4 fruit fly cellular contexts compared by ENCODE assay signal in genomic region chr3L:2838191-2838803, dm6.
A peak's percentile ranks its signal among the peaks of the same experiment; 100 is the strongest.
TF ChIP-seq lines count a peak whose summit lies in the region.

No protein-coding gene starts in this region.

- TF ChIP-seq CTCF in whole organism, embryonic (GFP tag; optimal IDR thresholded peaks at IDR 0.05; lab: Kevin White, UChicago), result no peak

TF ChIP-seq in whole organism, embryonic, 481 proteins besides CTCF, POLR2A, EP300 and RAD21:
- TF ChIP-seq sc (optimal IDR thresholded peaks at IDR 0.05; lab: Kevin White, UChicago) (no peak), sc (GFP tag; optimal IDR thresholded peaks at IDR 0.05; lab: Kevin White, UChicago) (no peak), peb (GFP tag; IDR thresholded peaks at IDR 0.05; lab: Robert Waterston, UW) (no peak), lbe (GFP tag; optimal IDR thresholded peaks at IDR 0.05; lab: Kevin White, UChicago) (peak; percentile 66), corto (GFP tag; optimal IDR thresholded peaks at IDR 0.05; lab: Kevin White, UChicago) (peak; percentile 37), CG4360 (GFP tag; IDR thresholded peaks at IDR 0.05; lab: Robert Waterston, UW) (peak; percentile 49; the same call in 1 of the 2 replicates), abd-A (tag; optimal IDR thresholded peaks at IDR 0.05; lab: Kevin White, UChicago) (no peak), pfk (GFP tag; optimal IDR thresholded peaks at IDR 0.05; lab: Kevin White, UChicago) (no peak), Doc3 (GFP tag; IDR thresholded peaks at IDR 0.05; lab: Robert Waterston, UW; ENCODE audit: partially characterized antibody) (no peak), ci (GFP tag; IDR thresholded peaks at IDR 0.05; lab: Robert Waterston, UW) (no peak), unc-4 (GFP tag; IDR thresholded peaks at IDR 0.05; lab: Robert Waterston, UW; ENCODE audit: partially characterized antibody) (no peak)
TF ChIP-seq in whole organism, embryonic: peak in this region for 3.

TF ChIP-seq in whole organism, prepupa, 60 proteins besides CTCF, POLR2A, EP300 and RAD21 (continues in another document):
- TF ChIP-seq Hr4 (GFP tag; optimal IDR thresholded peaks at IDR 0.05; lab: Kevin White, UChicago), result no peak
- TF ChIP-seq net (GFP tag; optimal IDR thresholded peaks at IDR 0.05; lab: Kevin White, UChicago), result no peak
- no peak for TF ChIP-seq CG15336 (GFP tag; IDR thresholded peaks at IDR 0.05; lab: Robert Waterston, UW)
- no peak for TF ChIP-seq CG6808 (GFP tag; optimal IDR thresholded peaks at IDR 0.05; lab: Kevin White, UChicago)
- peak; percentile 44 for TF ChIP-seq CG10669 (GFP tag; optimal IDR thresholded peaks at IDR 0.05; lab: Kevin White, UChicago)
- TF ChIP-seq CG4318 (GFP tag; optimal IDR thresholded peaks at IDR 0.05; lab: Kevin White, UChicago), result no peak
- TF ChIP-seq CG16779 (tag; optimal IDR thresholded peaks at IDR 0.05; lab: Kevin White, UChicago), result no peak
- TF ChIP-seq salr (GFP tag; optimal IDR thresholded peaks at IDR 0.05; lab: Kevin White, UChicago), result no peak
- no peak for TF ChIP-seq CG6792 (GFP tag; optimal IDR thresholded peaks at IDR 0.05; lab: Kevin White, UChicago)
- TF ChIP-seq CG3032 (tag; optimal IDR thresholded peaks at IDR 0.05; lab: Kevin White, UChicago), result peak; percentile 49
- peak; percentile 48 for TF ChIP-seq CG3919 (GFP tag; optimal IDR thresholded peaks at IDR 0.05; lab: Kevin White, UChicago)
- TF ChIP-seq Met (GFP tag; optimal IDR thresholded peaks at IDR 0.05; lab: Kevin White, UChicago), result peak; percentile 67
- no peak for TF ChIP-seq CG34406 (GFP tag; optimal IDR thresholded peaks at IDR 0.05; lab: Kevin White, UChicago)
- TF ChIP-seq eg (GFP tag; IDR thresholded peaks at IDR 0.05; lab: Robert Waterston, UW), result no peak
- peak; percentile 57 for TF ChIP-seq esn (GFP tag; optimal IDR thresholded peaks at IDR 0.05; lab: Kevin White, UChicago)
- TF ChIP-seq Ets21C (GFP tag; optimal IDR thresholded peaks at IDR 0.05; lab: Kevin White, UChicago), result no peak
- no peak for TF ChIP-seq pdm3 (GFP tag; optimal IDR thresholded peaks at IDR 0.05; lab: Kevin White, UChicago)
- TF ChIP-seq dac (GFP tag; optimal IDR thresholded peaks at IDR 0.05; lab: Kevin White, UChicago), result no peak
- peak; percentile 21 for TF ChIP-seq CG11902 (GFP tag; optimal IDR thresholded peaks at IDR 0.05; lab: Kevin White, UChicago)
- TF ChIP-seq vri (GFP tag; optimal IDR thresholded peaks at IDR 0.05; lab: Kevin White, UChicago), result peak; percentile 33
- TF ChIP-seq Sox102F (GFP tag; optimal IDR thresholded peaks at IDR 0.05; lab: Kevin White, UChicago), result peak; percentile 39
- TF ChIP-seq CG9139 (GFP tag; optimal IDR thresholded peaks at IDR 0.05; lab: Kevin White, UChicago), result peak; percentile 19
- TF ChIP-seq CG6276 (GFP tag; optimal IDR thresholded peaks at IDR 0.05; lab: Kevin White, UChicago), result no peak
- TF ChIP-seq fkh (GFP tag; optimal IDR thresholded peaks at IDR 0.05; lab: Kevin White, UChicago), result no peak
- TF ChIP-seq CG8319 (GFP tag; optimal IDR thresholded peaks at IDR 0.05; lab: Kevin White, UChicago), result no peak
- TF ChIP-seq Hr39 (GFP tag; optimal IDR thresholded peaks at IDR 0.05; lab: Kevin White, UChicago), result peak; percentile 7
- peak; percentile 91 for TF ChIP-seq svp (GFP tag; lab: Kevin White, UChicago)
- TF ChIP-seq Eip78C (GFP tag; lab: Kevin White, UChicago), result peak; percentile 89
- no peak for TF ChIP-seq CG6163 (GFP tag; IDR thresholded peaks at IDR 0.05; lab: Robert Waterston, UW)

TF ChIP-seq in whole organism, pupa, 21 proteins besides CTCF, POLR2A, EP300 and RAD21:
- TF ChIP-seq CG34367 (tag; optimal IDR thresholded peaks at IDR 0.05; lab: Kevin White, UChicago) (peak; percentile 29), Snoo (tag; optimal IDR thresholded peaks at IDR 0.05; lab: Kevin White, UChicago) (peak; percentile 28), CG10348 (GFP tag; IDR thresholded peaks at IDR 0.05; lab: Robert Waterston, UW) (no peak), CG12605 (GFP tag; IDR thresholded peaks at IDR 0.05; lab: Robert Waterston, UW) (no peak), rn (GFP tag; IDR thresholded peaks at IDR 0.05; lab: Robert Waterston, UW) (no peak), Pif1B (GFP tag; optimal IDR thresholded peaks at IDR 0.05; lab: Kevin White, UChicago) (peak; percentile 23), D1 (tag; optimal IDR thresholded peaks at IDR 0.05; lab: Kevin White, UChicago) (peak; percentile 29), CG8159 (tag; optimal IDR thresholded peaks at IDR 0.05; lab: Kevin White, UChicago) (peak; percentile 71), CG13204 (GFP tag; optimal IDR thresholded peaks at IDR 0.05; lab: Kevin White, UChicago) (peak; percentile 55), Ets98B (GFP tag; IDR thresholded peaks at IDR 0.05; lab: Robert Waterston, UW) (no peak), gl (tag; optimal IDR thresholded peaks at IDR 0.05; lab: Kevin White, UChicago) (peak; percentile 58), Pif1A (GFP tag; optimal IDR thresholded peaks at IDR 0.05; lab: Kevin White, UChicago) (peak; percentile 46), CG32121 (GFP tag; IDR thresholded peaks at IDR 0.05; lab: Robert Waterston, UW) (no peak), EcR (GFP tag; optimal IDR thresholded peaks at IDR 0.05; lab: Kevin White, UChicago) (peak; percentile 4), CG17806 (tag; optimal IDR thresholded peaks at IDR 0.05; lab: Kevin White, UChicago) (peak; percentile 60), CG14655 (GFP tag; optimal IDR thresholded peaks at IDR 0.05; lab: Kevin White, UChicago) (peak; percentile 18), CG15710 (tag; optimal IDR thresholded peaks at IDR 0.05; lab: Kevin White, UChicago) (peak; percentile 44), CG9948 (tag; optimal IDR thresholded peaks at IDR 0.05; lab: Kevin White, UChicago) (peak; percentile 55), fd96Ca (GFP tag; IDR thresholded peaks at IDR 0.05; lab: Robert Waterston, UW) (no peak), CG4496 (GFP tag; IDR thresholded peaks at IDR 0.05; lab: Robert Waterston, UW) (no peak), CG8301 (tag; optimal IDR thresholded peaks at IDR 0.05; lab: Kevin White, UChicago) (no peak)

TF ChIP-seq in whole organism, wandering third instar larva, 38 proteins besides CTCF, POLR2A, EP300 and RAD21:
- TF ChIP-seq Hnf4 (GFP tag; optimal IDR thresholded peaks at IDR 0.05; lab: Kevin White, UChicago) (no peak), HLH106 (tag; optimal IDR thresholded peaks at IDR 0.05; lab: Kevin White, UChicago) (peak; percentile 68), OdsH (GFP tag; optimal IDR thresholded peaks at IDR 0.05; lab: Kevin White, UChicago) (peak; percentile 61), sage (GFP tag; optimal IDR thresholded peaks at IDR 0.05; lab: Kevin White, UChicago) (peak; percentile 22), h (GFP tag; optimal IDR thresholded peaks at IDR 0.05; lab: Kevin White, UChicago) (peak; percentile 76), Sp1 (GFP tag; optimal IDR thresholded peaks at IDR 0.05; lab: Kevin White, UChicago) (peak; percentile 47), Rel (GFP tag; optimal IDR thresholded peaks at IDR 0.05; lab: Kevin White, UChicago) (no peak), Rel (tag; optimal IDR thresholded peaks at IDR 0.05; lab: Kevin White, UChicago) (peak; percentile 67), ey (GFP tag; optimal IDR thresholded peaks at IDR 0.05; lab: Kevin White, UChicago) (peak; percentile 38), dmrt93B (GFP tag; optimal IDR thresholded peaks at IDR 0.05; lab: Kevin White, UChicago) (peak; percentile 52), psq (GFP tag; optimal IDR thresholded peaks at IDR 0.05; lab: Kevin White, UChicago) (peak; percentile 61), Myc (optimal IDR thresholded peaks at IDR 0.05; lab: Kevin White, UChicago) (no peak), fru (GFP tag; optimal IDR thresholded peaks at IDR 0.05; lab: Kevin White, UChicago) (peak; percentile 71), rgr (GFP tag; optimal IDR thresholded peaks at IDR 0.05; lab: Kevin White, UChicago) (peak; percentile 45), foxo (GFP tag; optimal IDR thresholded peaks at IDR 0.05; lab: Kevin White, UChicago) (peak in 1 of 2 experiments; percentile 70), GATAd (GFP tag; optimal IDR thresholded peaks at IDR 0.05; lab: Kevin White, UChicago) (no peak), Jra (GFP tag; optimal IDR thresholded peaks at IDR 0.05; lab: Kevin White, UChicago) (no peak)

Comparison
In these comparisons a context has a peak if more than half of its experiments do, and no peak if none do; other contexts are left out.
1. Of the 7 proteins assayed by ChIP-seq in both whole organism, embryonic and whole organism, prepupa: peak only in whole organism, embryonic: none; only in whole organism, prepupa: Hr39 and Sox102F; in both: none; in neither: 5.